Fruit fly (Drosophila melanogaster): ENCODE data around the gene CG14440.
A peak's percentile ranks its signal among the peaks of the same experiment; 100 is the strongest.

CG14440 gene

dm6 chrX:6678635-6679501, 19.5 kb downstream of the CG14440 start, which contains the start of gene ND-ASHI:
Gene ND-ASHI, minus strand, starts transcription at chrX:6679118.
- TF ChIP-seq CG7101 (tag; optimal IDR thresholded peaks at IDR 0.05) (peak; percentile 95), tj (GFP tag; optimal IDR thresholded peaks at IDR 0.05) (peak; percentile 97), Hr96 (GFP tag; optimal IDR thresholded peaks at IDR 0.05) (no peak), CG14711 (tag; optimal IDR thresholded peaks at IDR 0.05) (peak; percentile 88), CG1620 (GFP tag; optimal IDR thresholded peaks at IDR 0.05) (peak; percentile 83), bab1 (GFP tag; optimal IDR thresholded peaks at IDR 0.05) (peak; percentile 89), CG33017 (tag; optimal IDR thresholded peaks at IDR 0.05) (peak; percentile 91), ovo (GFP tag; optimal IDR thresholded peaks at IDR 0.05) (peak; percentile 30), CG5204 (GFP tag; optimal IDR thresholded peaks at IDR 0.05) (no peak), Mnt (GFP tag; optimal IDR thresholded peaks at IDR 0.05) (peak; percentile 79), CG7045 (GFP tag; optimal IDR thresholded peaks at IDR 0.05) (peak; percentile 87), CG12768 (GFP tag; optimal IDR thresholded peaks at IDR 0.05) (peak; percentile 95), kay (GFP tag; ENCODE audit: borderline replicate concordance) (no peak), CG11617 (GFP tag; optimal IDR thresholded peaks at IDR 0.05) (peak; percentile 88), cic (GFP tag; optimal IDR thresholded peaks at IDR 0.05) (peak; percentile 75), toe (GFP tag; optimal IDR thresholded peaks at IDR 0.05) (no peak), Crg-1 (GFP tag; optimal IDR thresholded peaks at IDR 0.05) (peak; percentile 85), Clk (GFP tag; optimal IDR thresholded peaks at IDR 0.05) (peak; percentile 77), cnc (optimal IDR thresholded peaks at IDR 0.05) (no peak), pad (GFP tag; optimal IDR thresholded peaks at IDR 0.05) (peak; percentile 89)

- TF ChIP-seq cic (GFP tag; optimal IDR thresholded peaks at IDR 0.05): no peak
- peak; percentile 65 for TF ChIP-seq Mnt (GFP tag; optimal IDR thresholded peaks at IDR 0.05)
- peak; percentile 62 for TF ChIP-seq CG1620 (GFP tag; optimal IDR thresholded peaks at IDR 0.05)
- TF ChIP-seq CG5204 (GFP tag; optimal IDR thresholded peaks at IDR 0.05): no peak
- no peak for TF ChIP-seq cnc (optimal IDR thresholded peaks at IDR 0.05)
- TF ChIP-seq Crg-1 (GFP tag; optimal IDR thresholded peaks at IDR 0.05): peak; percentile 40
- TF ChIP-seq pad (GFP tag; optimal IDR thresholded peaks at IDR 0.05): peak; percentile 11
- peak; percentile 26 for TF ChIP-seq CG7101 (tag; optimal IDR thresholded peaks at IDR 0.05)
- no peak for TF ChIP-seq kay (GFP tag; ENCODE audit: borderline replicate concordance)
- peak; percentile 35 for TF ChIP-seq CG11617 (GFP tag; optimal IDR thresholded peaks at IDR 0.05)
- peak; percentile 48 for TF ChIP-seq toe (GFP tag; optimal IDR thresholded peaks at IDR 0.05)
- peak; percentile 43 for TF ChIP-seq bab1 (GFP tag; optimal IDR thresholded peaks at IDR 0.05)
- TF ChIP-seq CG14711 (tag; optimal IDR thresholded peaks at IDR 0.05): peak; percentile 44
These were observed 20.4 kb downstream of the CG14440 start, which contains the start of gene Fum1 for dm6 chrX:6677826-6678489. Gene Fum1, plus strand, starts transcription at chrX:6678424.

- TF ChIP-seq kay (GFP tag; ENCODE audit: borderline replicate concordance): no peak
- no peak for TF ChIP-seq CG5204 (GFP tag; optimal IDR thresholded peaks at IDR 0.05)
- TF ChIP-seq cic (GFP tag; optimal IDR thresholded peaks at IDR 0.05): no peak
- TF ChIP-seq CG7045 (GFP tag; optimal IDR thresholded peaks at IDR 0.05): no peak
- no peak for TF ChIP-seq bab1 (GFP tag; optimal IDR thresholded peaks at IDR 0.05)
- TF ChIP-seq Mnt (GFP tag; optimal IDR thresholded peaks at IDR 0.05): no peak
- TF ChIP-seq Clk (GFP tag; optimal IDR thresholded peaks at IDR 0.05): no peak
- TF ChIP-seq CG11617 (GFP tag; optimal IDR thresholded peaks at IDR 0.05): peak; percentile 33
These were observed 24.5 kb downstream of the CG14440 start, which contains the start of the genes CG3198 and Mcm6 for dm6 chrX:6673637-6674487. Gene CG3198, minus strand, starts transcription at chrX:6673973. Gene Mcm6, plus strand, starts transcription at chrX:6674387.

dm6 chrX:6663976-6664375, 34.4 kb downstream of the CG14440 start:
- TF ChIP-seq cic (GFP tag; optimal IDR thresholded peaks at IDR 0.05) (no peak), tj (GFP tag; optimal IDR thresholded peaks at IDR 0.05) (peak; percentile 3)

- TF ChIP-seq CG12768 (GFP tag; optimal IDR thresholded peaks at IDR 0.05): no peak
- no peak for TF ChIP-seq toe (GFP tag; optimal IDR thresholded peaks at IDR 0.05)
- TF ChIP-seq kay (GFP tag; ENCODE audit: borderline replicate concordance): no peak
- TF ChIP-seq cic (GFP tag; optimal IDR thresholded peaks at IDR 0.05): no peak
- TF ChIP-seq tj (GFP tag; optimal IDR thresholded peaks at IDR 0.05): no peak
- no peak for TF ChIP-seq bab1 (GFP tag; optimal IDR thresholded peaks at IDR 0.05)
- no peak for TF ChIP-seq Hr96 (GFP tag; optimal IDR thresholded peaks at IDR 0.05)
- no peak for TF ChIP-seq CG7045 (GFP tag; optimal IDR thresholded peaks at IDR 0.05)
- no peak for TF ChIP-seq CG5204 (GFP tag; optimal IDR thresholded peaks at IDR 0.05)
- TF ChIP-seq cnc (optimal IDR thresholded peaks at IDR 0.05): no peak
- no peak for TF ChIP-seq Clk (GFP tag; optimal IDR thresholded peaks at IDR 0.05)
- TF ChIP-seq ovo (GFP tag; optimal IDR thresholded peaks at IDR 0.05): no peak
- no peak for TF ChIP-seq Mnt (GFP tag; optimal IDR thresholded peaks at IDR 0.05)
- no peak for TF ChIP-seq CG11617 (GFP tag; optimal IDR thresholded peaks at IDR 0.05)
- no peak for TF ChIP-seq pad (GFP tag; optimal IDR thresholded peaks at IDR 0.05)
- TF ChIP-seq CG1620 (GFP tag; optimal IDR thresholded peaks at IDR 0.05): no peak
- no peak for TF ChIP-seq Crg-1 (GFP tag; optimal IDR thresholded peaks at IDR 0.05)
- no peak for TF ChIP-seq CG7101 (tag; optimal IDR thresholded peaks at IDR 0.05)
- TF ChIP-seq CG33017 (tag; optimal IDR thresholded peaks at IDR 0.05): no peak
- TF ChIP-seq CG14711 (tag; optimal IDR thresholded peaks at IDR 0.05): no peak
These were observed 35.4 kb downstream of the CG14440 start for dm6 chrX:6662876-6663551.
